Worm (Caenorhabditis elegans) whole organism, L2 larva: ENCODE measurements around the gene C36C9.6.

Experiments used
- nhr-23 ChIP-seq: fragments of 150-350 bp; optimal IDR thresholded peaks from 2 replicates; lab custom pipeline; 2014; ENCODE audit warnings: missing biosample characterization, missing genetic modification reagents, missing genetic modification characterization
- unc-62 ChIP-seq: fragments of 150-350 bp; optimal IDR thresholded peaks from 2 replicates; lab custom pipeline; 2014; ENCODE audit warnings: missing biosample characterization, missing genetic modification reagents, missing genetic modification characterization

DNA sequence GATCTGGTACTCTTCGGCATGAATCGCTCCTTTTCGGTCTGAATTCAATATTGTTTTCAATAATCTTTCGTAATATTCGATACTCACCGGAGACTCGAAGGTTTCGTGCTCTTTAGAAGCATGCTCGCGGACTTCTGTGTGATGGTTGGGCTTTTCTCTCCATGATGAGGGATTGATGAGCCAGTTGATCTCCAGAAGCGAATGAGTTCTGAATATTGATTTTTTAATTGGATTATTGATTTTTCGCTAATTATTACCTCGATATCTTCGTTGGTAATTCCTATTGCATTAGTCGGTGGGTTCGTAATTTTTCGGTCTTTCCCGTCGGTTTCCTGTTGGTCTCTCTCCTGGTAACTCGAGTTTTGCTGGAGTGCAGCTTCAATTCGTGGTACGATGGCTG is 23.7 kb downstream of the C36C9.6 start:
- TF ChIP-seq unc-62 (GFP tag; lab: Kevin White, UChicago) (no peak), nhr-23 (tag; lab: Kevin White, UChicago) (no peak)
